Worm (Caenorhabditis elegans) whole organism, mixed stage, embryonic: ENCODE data around the gene K05F1.1.

Source experiments
- blmp-1 ChIP-seq: fragments of 150-350 bp; optimal IDR thresholded peaks from 2 replicates; lab custom pipeline; 2014; ENCODE audit warnings: missing biosample characterization, missing genetic modification characterization
- ceh-83 ChIP-seq: fragments of 200-800 bp; sonication (Bioruptor generic); optimal IDR thresholded peaks from 2 replicates; lab custom pipeline; 2018; ENCODE audit warnings: mild to moderate bottlenecking, missing genetic modification characterization, missing compliant biosample characterization
- elt-1 ChIP-seq: sonication (generic microtip); optimal IDR thresholded peaks from 2 replicates; lab custom pipeline; 2017; ENCODE audit warnings: missing genetic modification characterization, mild to moderate bottlenecking, missing compliant biosample characterization, antibody characterized with exemption, moderate library complexity, borderline replicate concordance; ENCODE audit not compliant: insufficient read depth
- elt-3 ChIP-seq: fragments of 150-350 bp; optimal IDR thresholded peaks from 2 replicates; lab custom pipeline; 2014; ENCODE audit warnings: missing biosample characterization, missing genetic modification characterization
- lin-13 ChIP-seq: fragments of 150-350 bp; optimal IDR thresholded peaks from 2 replicates; lab custom pipeline; 2014; ENCODE audit warnings: missing biosample characterization, missing genetic modification characterization
- mab-5 ChIP-seq: fragments of 150-350 bp; optimal IDR thresholded peaks from 2 replicates; lab custom pipeline; 2014; ENCODE audit warnings: missing biosample characterization, missing genetic modification characterization
- nhr-2 ChIP-seq: fragments of 150-350 bp; optimal IDR thresholded peaks from 2 replicates; lab custom pipeline; 2014; ENCODE audit warnings: missing biosample characterization, missing genetic modification characterization
- nhr-237 ChIP-seq: fragments of 150-350 bp; optimal IDR thresholded peaks from 2 replicates; lab custom pipeline; 2014; ENCODE audit warnings: missing biosample characterization, missing genetic modification characterization
- pha-4 ChIP-seq: fragments of 150-350 bp; optimal IDR thresholded peaks from 2 replicates; lab custom pipeline; 2018; ENCODE audit warnings: missing biosample characterization, missing genetic modification reagents, missing genetic modification characterization
- sptf-1 ChIP-seq: sonication (generic microtip); optimal IDR thresholded peaks from 2 replicates; lab custom pipeline; 2017; ENCODE audit warnings: mild to moderate bottlenecking, missing genetic modification characterization, moderate library complexity, missing compliant biosample characterization
- tbx-8 ChIP-seq: fragments of 200-800 bp; sonication (Bioruptor generic); optimal IDR thresholded peaks from 2 replicates; lab custom pipeline; 2018; ENCODE audit warnings: mild to moderate bottlenecking, missing genetic modification characterization, moderate library complexity, missing compliant biosample characterization
- unc-39 ChIP-seq: fragments of 150-350 bp; optimal IDR thresholded peaks from 2 replicates; lab custom pipeline; 2014; ENCODE audit warnings: missing biosample characterization, missing genetic modification characterization

DNA sequence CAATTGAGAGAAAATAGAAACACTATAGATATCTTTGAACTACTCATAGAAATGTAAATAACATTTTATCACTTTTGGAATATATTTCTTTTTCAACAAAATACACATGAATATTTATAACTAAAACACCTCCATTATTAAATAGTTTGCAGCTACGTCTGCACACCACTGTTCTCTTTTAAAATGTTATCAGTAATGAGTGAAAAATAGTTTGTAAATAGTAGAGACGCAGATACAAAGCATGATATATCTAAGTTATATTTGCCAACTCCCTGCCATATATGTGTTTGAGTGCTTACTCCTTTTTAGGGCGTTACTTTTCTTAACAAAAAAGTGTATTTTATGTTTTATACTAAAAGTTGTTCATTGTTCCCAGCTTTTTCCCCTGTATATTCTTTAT, 45.0 kb downstream of the K05F1.1 start:
- no peak for TF ChIP-seq tbx-8 (GFP tag; lab: Kevin White, UChicago)
- TF ChIP-seq mab-5 = no peak
- no peak for TF ChIP-seq ceh-83 (GFP tag; lab: Kevin White, UChicago)
- no peak for TF ChIP-seq nhr-237 (tag; lab: Kevin White, UChicago)
- no peak for TF ChIP-seq unc-39 (tag; lab: Kevin White, UChicago)
- TF ChIP-seq pha-4 (tag; lab: Kevin White, UChicago) = no peak
- TF ChIP-seq nhr-2 (tag; lab: Kevin White, UChicago) = no peak
- TF ChIP-seq blmp-1 (tag; lab: Kevin White, UChicago) = no peak
- TF ChIP-seq elt-3 = no peak
- no peak for TF ChIP-seq sptf-1 (tag; lab: Kevin White, UChicago)
- TF ChIP-seq elt-1 = no peak
- no peak for TF ChIP-seq lin-13 (tag; lab: Kevin White, UChicago)
